Fruit fly (Drosophila melanogaster) whole organism, adult: ENCODE measurements around the gene CG6051.
A peak's percentile ranks its signal among the peaks of the same experiment; 100 is the strongest.

ENCODE experiments used
- CG14711 ChIP-seq: fragments of 200-800 bp; sonication (Bioruptor generic); optimal IDR thresholded peaks from 2 replicates; lab custom pipeline; 2018; ENCODE audit warnings: missing biosample characterization, mild to moderate bottlenecking, missing genetic modification characterization, moderate library complexity
- CG7045 ChIP-seq: fragments of 200-800 bp; sonication (Bioruptor generic); optimal IDR thresholded peaks from 2 replicates; lab custom pipeline; 2017; ENCODE audit warnings: missing biosample characterization, mild to moderate bottlenecking, missing genetic modification characterization
- Crg-1 ChIP-seq: fragments of 200-800 bp; sonication (Bioruptor generic); optimal IDR thresholded peaks from 2 replicates; lab custom pipeline; 2016; ENCODE audit warnings: missing biosample characterization, missing genetic modification characterization
- bab1 ChIP-seq: fragments of 200-800 bp; sonication (Bioruptor generic); optimal IDR thresholded peaks from 3 replicates; lab custom pipeline; 2019; ENCODE audit warnings: missing biosample characterization, mild to moderate bottlenecking, missing genetic modification characterization, moderate library complexity
- cnc ChIP-seq, 2 experiments: fragments of >200 bp; optimal IDR thresholded peaks; 2 replicates each; lab custom pipeline; 2017
- ovo ChIP-seq: fragments of 200-800 bp; sonication (Bioruptor generic); optimal IDR thresholded peaks from 2 replicates; lab custom pipeline; 2016; ENCODE audit warnings: missing biosample characterization, missing genetic modification characterization
- pad ChIP-seq: fragments of 200-800 bp; sonication (Bioruptor generic); optimal IDR thresholded peaks from 3 replicates; lab custom pipeline; 2017; ENCODE audit warnings: missing biosample characterization, missing genetic modification characterization, mild to moderate bottlenecking, moderate library complexity, missing genetic modification reagents

dm6 chr3R:27135692-27136641 lies 14.9 kb downstream of the CG6051 start:
- TF ChIP-seq pad (GFP tag; lab: Kevin White, UChicago): peak; percentile 41
- TF ChIP-seq bab1 (GFP tag; lab: Kevin White, UChicago): no peak
- peak; percentile 60 for TF ChIP-seq ovo (GFP tag; lab: Kevin White, UChicago)
- peak; percentile 41 for TF ChIP-seq CG14711 (tag; lab: Kevin White, UChicago)
- TF ChIP-seq cnc (optimal IDR thresholded peaks at IDR 0.05; lab: Kevin White, UChicago): no peak
- TF ChIP-seq CG7045 (GFP tag; lab: Kevin White, UChicago): peak; percentile 60
- peak; percentile 31 for TF ChIP-seq Crg-1 (GFP tag; lab: Kevin White, UChicago)
